5 fruit fly cellular contexts compared by ENCODE assay signal in the genomic region with DNA sequence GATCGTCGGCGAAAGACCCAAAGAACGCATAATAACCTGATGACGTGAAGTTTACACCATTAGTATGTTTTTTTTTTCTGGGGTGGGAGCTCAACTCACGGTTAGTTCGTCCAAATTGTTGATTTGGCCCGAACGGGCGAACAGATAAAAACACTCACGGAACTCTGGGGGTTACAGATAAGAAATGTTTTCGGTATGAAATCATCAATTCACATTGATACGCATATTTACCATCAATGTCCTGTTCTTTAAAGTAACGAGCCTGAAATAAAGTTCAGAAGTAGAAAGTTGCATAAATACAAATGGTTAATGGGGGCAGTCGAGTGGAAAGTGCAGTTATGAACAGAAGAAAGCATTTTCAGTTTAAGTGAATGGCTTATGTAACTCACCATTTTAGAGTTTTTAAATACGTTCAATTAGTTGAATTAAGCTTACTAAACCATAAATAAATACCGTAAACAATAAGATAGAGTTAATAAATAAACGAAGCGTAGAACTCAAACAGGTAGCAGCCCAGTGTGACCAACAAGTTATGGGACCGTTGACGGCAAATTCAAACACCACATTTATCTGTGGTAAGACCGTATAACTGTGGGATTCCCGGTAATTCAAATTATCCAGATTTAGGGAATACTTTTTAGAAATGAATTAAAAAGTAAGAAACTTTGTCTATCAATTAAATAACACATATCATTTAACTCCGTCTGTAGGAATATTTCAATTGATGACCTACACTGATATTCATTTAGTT.
TF ChIP-seq lines count a peak whose summit lies in the region.

A gene (minus strand): TSS at position 536 of the 751 bp plus-strand sequence.

- no peak for TF ChIP-seq CTCF in whole organism, embryonic (GFP tag; optimal IDR thresholded peaks at IDR 0.05; lab: Kevin White, UChicago)

TF ChIP-seq in whole organism, adult, 20 proteins besides CTCF, POLR2A, EP300 and RAD21:
- TF ChIP-seq cic (GFP tag; optimal IDR thresholded peaks at IDR 0.05; lab: Kevin White, UChicago) (no peak), CG33017 (tag; optimal IDR thresholded peaks at IDR 0.05; lab: Kevin White, UChicago) (peak; percentile 1), Mnt (GFP tag; optimal IDR thresholded peaks at IDR 0.05; lab: Kevin White, UChicago) (peak; percentile 27)
TF ChIP-seq in whole organism, adult: peak in this region for 2.

TF ChIP-seq in whole organism, embryonic, 481 proteins besides CTCF, POLR2A, EP300 and RAD21 (continues in another document):
- TF ChIP-seq tna (GFP tag; IDR thresholded peaks at IDR 0.05; lab: Robert Waterston, UW; ENCODE audit: partially characterized antibody) (no peak), HLHmδ (GFP tag; optimal IDR thresholded peaks at IDR 0.05; lab: Kevin White, UChicago) (no peak), CoRest (tag; optimal IDR thresholded peaks at IDR 0.05; lab: Kevin White, UChicago) (peak; percentile 70), CG32532 (GFP tag; IDR thresholded peaks at IDR 0.05; lab: Robert Waterston, UW) (no peak), Myb (GFP tag; optimal IDR thresholded peaks at IDR 0.05; lab: Kevin White, UChicago) (peak; percentile 48), CG17829 (tag; optimal IDR thresholded peaks at IDR 0.05; lab: Kevin White, UChicago) (peak; percentile 9), Camta (GFP tag; optimal IDR thresholded peaks at IDR 0.05; lab: Kevin White, UChicago) (no peak), Vsx1 (GFP tag; optimal IDR thresholded peaks at IDR 0.05; lab: Kevin White, UChicago) (no peak), CG12391 (tag; optimal IDR thresholded peaks at IDR 0.05; lab: Kevin White, UChicago) (peak; percentile 12), CG15479 (GFP tag; optimal IDR thresholded peaks at IDR 0.05; lab: Kevin White, UChicago) (no peak), Med (GFP tag; lab: Kevin White, UChicago) (peak; percentile 74), Pdp1 (GFP tag; optimal IDR thresholded peaks at IDR 0.05; lab: Kevin White, UChicago) (peak in 1 of 2 experiments; percentile 34), CG10543 (GFP tag; optimal IDR thresholded peaks at IDR 0.05; lab: Kevin White, UChicago) (no peak), CG3281 (GFP tag; optimal IDR thresholded peaks at IDR 0.05; lab: Kevin White, UChicago) (no peak), CG9797 (GFP tag; optimal IDR thresholded peaks at IDR 0.05; lab: Kevin White, UChicago) (peak; percentile 76), Abd-B (GFP tag; optimal IDR thresholded peaks at IDR 0.05; lab: Kevin White, UChicago) (no peak), kah (GFP tag; optimal IDR thresholded peaks at IDR 0.05; lab: Kevin White, UChicago) (peak; percentile 97), CG12104 (GFP tag; optimal IDR thresholded peaks at IDR 0.05; lab: Kevin White, UChicago) (no peak), CG8478 (optimal IDR thresholded peaks at IDR 0.05; lab: Kevin White, UChicago) (no peak), toy (GFP tag; IDR thresholded peaks at IDR 0.05; lab: Robert Waterston, UW) (no peak)

TF ChIP-seq in whole organism, prepupa, 60 proteins besides CTCF, POLR2A, EP300 and RAD21:
- TF ChIP-seq Ets21C (GFP tag; optimal IDR thresholded peaks at IDR 0.05; lab: Kevin White, UChicago) (no peak), Eip78C (GFP tag; lab: Kevin White, UChicago) (peak; percentile 20)
TF ChIP-seq in whole organism, prepupa: peak in this region for 1.

TF ChIP-seq in whole organism, pupa, 21 proteins besides CTCF, POLR2A, EP300 and RAD21:
- no peak for TF ChIP-seq gl (tag; optimal IDR thresholded peaks at IDR 0.05; lab: Kevin White, UChicago)
- no peak for TF ChIP-seq Pif1B (GFP tag; optimal IDR thresholded peaks at IDR 0.05; lab: Kevin White, UChicago)
- TF ChIP-seq CG12605 (GFP tag; IDR thresholded peaks at IDR 0.05; lab: Robert Waterston, UW) = peak; percentile 65; the same call in 1 of the 2 replicates
TF ChIP-seq in whole organism, pupa: peak in this region for 1.

TF ChIP-seq in whole organism, wandering third instar larva, 38 proteins besides CTCF, POLR2A, EP300 and RAD21:
- TF ChIP-seq Rel (GFP tag; optimal IDR thresholded peaks at IDR 0.05; lab: Kevin White, UChicago) (no peak), Rel (tag; optimal IDR thresholded peaks at IDR 0.05; lab: Kevin White, UChicago) (peak; percentile 100), usp (GFP tag; optimal IDR thresholded peaks at IDR 0.05; lab: Kevin White, UChicago) (no peak), tai (GFP tag; optimal IDR thresholded peaks at IDR 0.05; lab: Kevin White, UChicago) (no peak), GATAd (GFP tag; optimal IDR thresholded peaks at IDR 0.05; lab: Kevin White, UChicago) (no peak), Dfd (GFP tag; optimal IDR thresholded peaks at IDR 0.05; lab: Kevin White, UChicago) (no peak)
